Worm (Caenorhabditis elegans) whole organism, L4 larva: Measurements from ENCODE around the gene tcl-2.

ENCODE experiments used
- D1046.2 ChIP-seq: fragments of 200-800 bp; sonication (Bioruptor generic); IDR thresholded peaks from 2 replicates; pipeline ENCODE4 v1.3.6; 2022; ENCODE audit warnings: missing genetic modification characterization, missing compliant biosample characterization
- F37D6.2 ChIP-seq: sonication (generic microtip); optimal IDR thresholded peaks from 2 replicates; lab custom pipeline; 2016; ENCODE audit warnings: mild to moderate bottlenecking, missing genetic modification characterization, missing compliant biosample characterization
- F44E2.7 ChIP-seq: fragments of 200-800 bp; sonication (Bioruptor generic); IDR thresholded peaks from 2 replicates; pipeline ENCODE4 v2.1.2; 2022; ENCODE audit warnings: missing genetic modification characterization, missing compliant biosample characterization
- Y105C5A.15 ChIP-seq: fragments of 200-800 bp; sonication (Bioruptor generic); IDR thresholded peaks from 2 replicates; pipeline ENCODE4 v1.3.6; 2022; ENCODE audit warnings: missing genetic modification characterization, missing compliant biosample characterization
- Y75B8A.6 ChIP-seq: fragments of 200-800 bp; sonication (Bioruptor generic); IDR thresholded peaks from 2 replicates; pipeline ENCODE4 v1.3.6; 2022; ENCODE audit warnings: missing genetic modification reagents, missing genetic modification characterization, missing compliant biosample characterization
- ZK337.2 ChIP-seq: fragments of 200-800 bp; sonication (Bioruptor generic); IDR thresholded peaks from 2 replicates; pipeline ENCODE4 v1.3.6; 2022; ENCODE audit warnings: missing genetic modification reagents, missing genetic modification characterization, missing compliant biosample characterization
- ZK546.5 ChIP-seq, 2 experiments: sonication (generic microtip); optimal IDR thresholded peaks; 2 replicates each; lab custom pipeline; 2017; ENCODE audit warnings: missing biosample characterization in 2 of 2, missing genetic modification characterization in 2 of 2
- aha-1 ChIP-seq: fragments of 150-350 bp; peaks from one replicate; lab custom pipeline; 2014; ENCODE audit warnings: missing biosample characterization, missing genetic modification characterization
- aly-2 ChIP-seq: sonication (generic microtip); optimal IDR thresholded peaks from 2 replicates; lab custom pipeline; 2018; ENCODE audit warnings: missing biosample characterization, missing genetic modification characterization
- ama-1 ChIP-seq: fragments of 150-350 bp; optimal IDR thresholded peaks from 2 replicates; lab custom pipeline; 2014; ENCODE audit warnings: inconsistent platforms, mixed read lengths
- attf-4 ChIP-seq: sonication (generic microtip); optimal IDR thresholded peaks from 3 replicates; lab custom pipeline; 2017; ENCODE audit warnings: missing biosample characterization, missing genetic modification characterization
- ceh-28 ChIP-seq: fragments of 150-350 bp; optimal IDR thresholded peaks from 2 replicates; lab custom pipeline; 2014; ENCODE audit warnings: missing biosample characterization, missing genetic modification reagents, missing genetic modification characterization
- ceh-32 ChIP-seq: sonication (generic microtip); optimal IDR thresholded peaks from 2 replicates; lab custom pipeline; 2016; ENCODE audit warnings: mild to moderate bottlenecking, missing genetic modification characterization, missing compliant biosample characterization; ENCODE audit not compliant: poor library complexity
- ceh-44 ChIP-seq: fragments of 200-800 bp; sonication (Bioruptor generic); IDR thresholded peaks from 2 replicates; pipeline ENCODE4 v1.3.6; 2022; ENCODE audit warnings: missing genetic modification reagents, missing genetic modification characterization, missing compliant biosample characterization
- daf-12 ChIP-seq: fragments of 150-350 bp; optimal IDR thresholded peaks from 2 replicates; lab custom pipeline; 2014; ENCODE audit warnings: missing biosample characterization, missing genetic modification reagents, missing genetic modification characterization
- daf-16 ChIP-seq, 3 experiments: sonication (generic microtip); optimal IDR thresholded peaks; 2 replicates each; lab custom pipeline; 2016 to 2017; ENCODE audit warnings: missing genetic modification characterization in 3 of 3, missing genetic modification reagents in 3 of 3, mild to moderate bottlenecking in 2 of 3, missing compliant biosample characterization in 2 of 3, missing biosample characterization in 1 of 3, moderate library complexity in 1 of 3
- daf-19 ChIP-seq: fragments of 200-800 bp; sonication (Bioruptor generic); conservative IDR thresholded peaks from 2 replicates; pipeline ENCODE4 v1.3.6; 2022; ENCODE audit warnings: missing genetic modification characterization, missing compliant biosample characterization
- dmd-6 ChIP-seq: fragments of 200-800 bp; sonication (Bioruptor generic); IDR thresholded peaks from 2 replicates; pipeline ENCODE4 v1.3.6; 2022; ENCODE audit warnings: missing genetic modification reagents, missing genetic modification characterization, missing compliant biosample characterization
- dmd-8 ChIP-seq: fragments of 200-800 bp; sonication (Bioruptor generic); IDR thresholded peaks from 2 replicates; pipeline ENCODE4 v1.3.6; 2022; ENCODE audit warnings: missing genetic modification characterization, missing compliant biosample characterization
- dmd-9 ChIP-seq: fragments of 200-800 bp; sonication (Bioruptor generic); IDR thresholded peaks from 2 replicates; pipeline ENCODE4 v1.3.6; 2022; ENCODE audit warnings: missing genetic modification reagents, missing genetic modification characterization, missing compliant biosample characterization
- fkh-10 ChIP-seq: fragments of 150-350 bp; optimal IDR thresholded peaks from 2 replicates; lab custom pipeline; 2014; ENCODE audit warnings: missing biosample characterization, missing genetic modification reagents, missing genetic modification characterization
- hlh-11 ChIP-seq: fragments of 200-800 bp; sonication (Bioruptor generic); optimal IDR thresholded peaks from 2 replicates; lab custom pipeline; 2018; ENCODE audit warnings: mild to moderate bottlenecking, missing genetic modification characterization, missing compliant biosample characterization
- hlh-30 ChIP-seq: sonication (generic microtip); optimal IDR thresholded peaks from 2 replicates; lab custom pipeline; 2017; ENCODE audit warnings: antibody characterized with exemption, mild to moderate bottlenecking, missing genetic modification characterization, missing compliant biosample characterization; ENCODE audit not compliant: insufficient read depth
- lin-1 ChIP-seq: fragments of 200-800 bp; sonication (Bioruptor generic); IDR thresholded peaks from 2 replicates; pipeline ENCODE4 v1.3.6; 2022; ENCODE audit warnings: missing genetic modification reagents, missing genetic modification characterization, missing compliant biosample characterization
- lin-29 ChIP-seq: fragments of 200-800 bp; sonication (Bioruptor generic); IDR thresholded peaks from 2 replicates; pipeline ENCODE4 v1.3.6; 2022; ENCODE audit warnings: missing genetic modification reagents, missing genetic modification characterization, missing compliant biosample characterization
- lir-3 ChIP-seq: sonication (generic microtip); optimal IDR thresholded peaks from 2 replicates; lab custom pipeline; 2016; ENCODE audit warnings: mild to moderate bottlenecking, missing genetic modification characterization, missing compliant biosample characterization
- lsy-2 ChIP-seq, 2 experiments: fragments of 150-350 bp in 1 of 2; sonication (generic microtip) in 1 of 2; optimal IDR thresholded peaks; 2 replicates each; lab custom pipeline; 2014 to 2017; ENCODE audit warnings: missing biosample characterization in 2 of 2, missing genetic modification characterization in 2 of 2
- madf-9 ChIP-seq: fragments of 200-800 bp; sonication (Bioruptor generic); conservative IDR thresholded peaks from 2 replicates; pipeline ENCODE4 v1.3.6; 2022; ENCODE audit warnings: missing genetic modification reagents, missing genetic modification characterization, missing compliant biosample characterization
- mxl-2 ChIP-seq: fragments of 200-800 bp; sonication (Bioruptor generic); conservative IDR thresholded peaks from 2 replicates; pipeline ENCODE4 v1.3.6; 2022; ENCODE audit warnings: missing genetic modification reagents, missing genetic modification characterization, missing compliant biosample characterization
- nhr-102 ChIP-seq: sonication (generic microtip); optimal IDR thresholded peaks from 2 replicates; lab custom pipeline; 2016; ENCODE audit warnings: mild to moderate bottlenecking, missing genetic modification characterization, moderate library complexity, missing compliant biosample characterization
- nhr-11 ChIP-seq: fragments of 150-350 bp; optimal IDR thresholded peaks from 2 replicates; lab custom pipeline; 2014; ENCODE audit warnings: missing biosample characterization, missing genetic modification characterization
- nhr-41 ChIP-seq: fragments of 200-800 bp; sonication (Bioruptor generic); IDR thresholded peaks from 2 replicates; pipeline ENCODE4 v1.3.6; 2022; ENCODE audit warnings: missing genetic modification reagents, missing genetic modification characterization, missing compliant biosample characterization
- nhr-48 ChIP-seq: sonication (generic microtip); optimal IDR thresholded peaks from 2 replicates; lab custom pipeline; 2016; ENCODE audit warnings: mild to moderate bottlenecking, missing genetic modification characterization, missing compliant biosample characterization
- nhr-6 ChIP-seq: fragments of 150-350 bp; optimal IDR thresholded peaks from 2 replicates; lab custom pipeline; 2014; ENCODE audit warnings: missing biosample characterization, missing genetic modification characterization
- set-16 ChIP-seq: fragments of 200-800 bp; sonication (Bioruptor generic); IDR thresholded peaks from 2 replicates; pipeline ENCODE4 v1.3.6; 2022; ENCODE audit warnings: missing genetic modification reagents, missing genetic modification characterization, missing compliant biosample characterization
- tra-1 ChIP-seq: fragments of 200-800 bp; sonication (Bioruptor generic); IDR thresholded peaks from 2 replicates; pipeline ENCODE4 v1.3.6; 2022; ENCODE audit warnings: missing genetic modification reagents, missing genetic modification characterization, missing compliant biosample characterization
- unc-62 ChIP-seq, 3 experiments: fragments of 150-350 bp in 1 of 3; sonication (generic microtip); optimal IDR thresholded peaks in 2 of 3; peaks in 1 of 3; 1 replicate in 1 of 3; 2 replicates in 2 of 3; lab custom pipeline; 2014 to 2017; ENCODE audit warnings: missing biosample characterization in 3 of 3, missing genetic modification characterization in 3 of 3, missing genetic modification reagents in 3 of 3, missing genotype in 1 of 3
- zfp-2 ChIP-seq: sonication (generic microtip); optimal IDR thresholded peaks from 2 replicates; lab custom pipeline; 2016; ENCODE audit warnings: mild to moderate bottlenecking, missing genetic modification characterization, missing compliant biosample characterization
- zip-2 ChIP-seq: fragments of 150-350 bp; optimal IDR thresholded peaks from 2 replicates; lab custom pipeline; 2014; ENCODE audit warnings: missing biosample characterization, missing genetic modification characterization

The tcl-2 gene

DNA sequence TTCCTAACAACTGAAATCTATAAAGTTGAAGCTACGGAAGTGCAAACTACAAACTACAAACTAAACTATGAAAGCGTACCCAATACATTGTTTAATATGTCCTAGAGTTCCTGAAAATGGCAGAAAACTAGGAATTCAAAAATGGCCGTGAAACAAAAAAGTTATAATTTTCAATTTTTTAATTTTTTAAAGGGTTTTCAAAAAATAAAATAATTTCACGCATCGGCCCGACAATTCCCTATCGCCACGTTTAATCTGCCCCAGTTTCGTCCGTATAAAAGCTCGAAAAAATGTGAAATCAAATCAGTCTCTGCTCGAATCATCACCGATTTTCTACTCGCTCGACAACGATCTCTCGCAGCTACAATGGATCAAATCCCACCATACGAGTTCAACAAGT is 20.2 kb upstream of the tcl-2 start, which contains the start of gene Y38C1AA.7:
Gene Y38C1AA.7, plus strand, starts transcription at position 301 of the 400 bp plus-strand sequence.
- TF ChIP-seq mxl-2 (GFP tag; lab: Robert Waterston, UW): no peak
- TF ChIP-seq tra-1 (GFP tag; lab: Robert Waterston, UW): no peak
- no peak for TF ChIP-seq F37D6.2 (tag; lab: Kevin White, UChicago)
- TF ChIP-seq ZK337.2: no peak
- no peak for TF ChIP-seq hlh-30
- TF ChIP-seq aha-1: no peak
- no peak for TF ChIP-seq ZK546.5 (tag; optimal IDR thresholded peaks at IDR 0.05; lab: Kevin White, UChicago)
- no peak for TF ChIP-seq daf-19 (GFP tag; lab: Robert Waterston, UW)
- no peak for TF ChIP-seq ceh-32 (tag; lab: Kevin White, UChicago)
- no peak for TF ChIP-seq lsy-2 (tag; optimal IDR thresholded peaks at IDR 0.05; lab: Kevin White, UChicago)

DNA sequence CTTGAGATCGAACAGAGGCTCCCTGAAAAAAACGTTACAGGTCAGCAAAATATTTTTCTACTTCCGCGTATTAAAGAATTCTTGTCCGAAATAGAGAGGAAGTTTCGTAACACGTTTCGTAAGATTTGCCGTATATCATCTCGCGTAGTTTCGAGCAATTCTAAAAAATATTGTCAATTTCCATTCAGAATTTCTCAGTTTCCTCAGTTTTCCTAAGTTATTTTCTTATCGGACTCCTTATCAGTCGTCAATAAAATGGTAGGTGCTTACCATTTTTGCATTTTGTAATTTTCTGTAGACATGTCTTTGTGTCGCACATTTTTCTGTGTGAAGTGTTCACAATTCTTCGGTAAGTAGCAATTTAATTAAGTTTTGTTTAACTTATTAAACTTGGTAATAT is 19.0 kb upstream of the tcl-2 start, which contains the start of gene Y38C1AA.19:
Gene Y38C1AA.19, plus strand, starts transcription at position 301 of the 400 bp plus-strand sequence.
- TF ChIP-seq daf-12 (tag; lab: Kevin White, UChicago): no peak
- TF ChIP-seq hlh-11 (tag; lab: Kevin White, UChicago): no peak
- TF ChIP-seq tra-1 (GFP tag; lab: Robert Waterston, UW): no peak
- TF ChIP-seq fkh-10 (GFP tag; lab: Kevin White, UChicago): no peak
- no peak for TF ChIP-seq attf-4 (tag; lab: Kevin White, UChicago)
- no peak for TF ChIP-seq nhr-11 (tag; lab: Kevin White, UChicago)
- TF ChIP-seq Y105C5A.15 (GFP tag; lab: Robert Waterston, UW): no peak
- TF ChIP-seq ceh-44 (GFP tag; lab: Robert Waterston, UW): no peak

DNA sequence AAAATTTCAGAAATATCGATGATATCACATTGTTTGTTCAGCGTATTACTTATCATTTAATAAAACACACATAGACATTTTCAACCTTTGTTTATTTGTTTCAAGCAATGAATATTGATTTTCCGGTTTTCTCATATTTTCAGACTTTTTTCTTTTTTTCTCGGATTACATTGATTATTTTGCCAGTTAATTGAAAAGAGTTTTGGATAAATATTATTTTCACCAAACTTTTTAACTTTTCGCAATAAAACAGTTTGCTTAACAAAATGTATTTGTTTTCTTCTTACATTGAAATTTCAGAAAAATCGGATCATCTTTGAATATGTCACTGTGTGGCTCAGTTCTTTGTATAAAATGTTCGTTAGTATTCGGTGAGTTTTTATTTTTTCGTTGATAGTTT is 16.4 kb upstream of the tcl-2 start, which contains the start of gene Y38C1AA.6:
Gene Y38C1AA.6, plus strand, starts transcription at position 301 of the 400 bp plus-strand sequence.
- TF ChIP-seq mxl-2 (GFP tag; lab: Robert Waterston, UW): no peak
- TF ChIP-seq daf-19 (GFP tag; lab: Robert Waterston, UW): no peak
- TF ChIP-seq daf-16 (GFP tag; optimal IDR thresholded peaks at IDR 0.05; lab: Kevin White, UChicago): no peak
- peak; percentile 62 for TF ChIP-seq daf-16 (tag; optimal IDR thresholded peaks at IDR 0.05; lab: Kevin White, UChicago)
- no peak for TF ChIP-seq lir-3 (tag; lab: Kevin White, UChicago)

DNA sequence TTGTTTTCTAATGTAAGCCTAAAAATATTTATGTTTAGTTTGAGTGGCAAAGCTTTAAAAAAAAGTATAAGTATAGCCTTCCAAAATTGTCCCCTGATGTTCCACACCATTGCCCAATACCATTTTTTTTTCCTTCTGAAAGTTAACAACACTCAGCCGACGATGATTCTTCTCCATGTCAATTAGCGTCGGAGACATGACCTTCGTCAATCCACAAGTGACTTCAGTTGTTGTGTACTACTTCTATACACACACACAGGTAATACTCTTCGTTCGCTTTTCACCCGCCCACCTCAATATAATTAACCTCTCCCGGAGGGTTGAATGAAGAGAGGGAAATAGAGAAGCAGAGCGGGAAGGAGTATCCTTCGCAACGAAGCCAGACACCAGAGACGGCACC is 14.1 kb upstream of the tcl-2 start, which contains the start of gene cutl-24:
Gene cutl-24, plus strand, starts transcription at position 301 of the 400 bp plus-strand sequence.
- no peak for TF ChIP-seq F37D6.2 (tag; lab: Kevin White, UChicago)
- TF ChIP-seq hlh-30: no peak
- TF ChIP-seq, all 104 proteins: peak for 0

DNA sequence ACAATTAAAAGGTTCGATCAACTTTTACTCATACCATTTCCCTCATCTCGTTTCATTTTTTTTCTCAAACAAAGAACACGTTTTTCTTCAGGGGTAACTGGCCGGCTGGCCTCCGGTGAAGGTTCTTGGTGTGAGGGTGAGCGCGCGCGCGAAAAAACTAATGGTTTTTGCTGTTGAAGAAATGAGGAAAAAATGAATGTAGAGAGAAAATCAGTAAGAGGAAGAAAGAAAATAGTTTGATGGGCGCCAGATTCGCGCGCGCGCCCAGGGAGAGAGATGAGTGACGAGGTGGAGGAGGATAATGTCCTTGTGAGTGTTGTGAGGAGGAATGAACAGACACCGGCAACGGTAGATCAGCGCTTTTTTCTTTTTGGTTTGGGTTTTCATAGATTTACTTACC is 7.8 kb upstream of the tcl-2 start:
- TF ChIP-seq F44E2.7 (GFP tag; lab: Robert Waterston, UW): no peak
- no peak for TF ChIP-seq nhr-41 (GFP tag; lab: Robert Waterston, UW)
- no peak for TF ChIP-seq lin-29 (GFP tag; lab: Robert Waterston, UW)
- TF ChIP-seq zip-2 (tag; lab: Kevin White, UChicago): no peak
- no peak for TF ChIP-seq D1046.2 (GFP tag; lab: Robert Waterston, UW)
- no peak for TF ChIP-seq zfp-2 (tag; lab: Kevin White, UChicago)
- TF ChIP-seq dmd-8 (GFP tag; lab: Robert Waterston, UW): no peak
- TF ChIP-seq ama-1 (lab: Kevin White, UChicago): no peak
- TF ChIP-seq nhr-102 (tag; lab: Kevin White, UChicago): no peak
- 0 out of 2 replicates have a peak, but pooled peaks have one; percentile 13 for TF ChIP-seq set-16
- TF ChIP-seq unc-62 (GFP tag; optimal IDR thresholded peaks at IDR 0.05 in 1 of 2; lab: Kevin White, UChicago): peak in 1 of 2 experiments; percentile 78
- TF ChIP-seq unc-62 (tag; optimal IDR thresholded peaks at IDR 0.05; lab: Kevin White, UChicago): no peak
- no peak for TF ChIP-seq aly-2
- no peak for TF ChIP-seq madf-9 (GFP tag; lab: Robert Waterston, UW)
- TF ChIP-seq dmd-9 (GFP tag; lab: Robert Waterston, UW): no peak
- no peak for TF ChIP-seq Y75B8A.6 (GFP tag; lab: Robert Waterston, UW)
- TF ChIP-seq nhr-48 (tag; lab: Kevin White, UChicago): no peak
- TF ChIP-seq hlh-30: peak; percentile 5
- TF ChIP-seq lin-1 (GFP tag; lab: Robert Waterston, UW): no peak
- TF ChIP-seq dmd-6: no peak
- TF ChIP-seq ceh-28: no peak
- TF ChIP-seq nhr-6 (tag; lab: Kevin White, UChicago): no peak
- TF ChIP-seq, all 104 proteins: peak for 3
